Worm (Caenorhabditis elegans): Measurements from ENCODE around the gene tag-322.

- no peak for TF ChIP-seq mep-1 (tag; optimal IDR thresholded peaks at IDR 0.05)
- no peak for TF ChIP-seq lin-13 (tag; optimal IDR thresholded peaks at IDR 0.05)
- TF ChIP-seq nhr-2 (tag; optimal IDR thresholded peaks at IDR 0.05), result no peak
Measured at ce11 chrIV:7803250-7803649, 17.9 kb upstream of the tag-322 start, which contains the start of gene C33H5.16.

Data from whole organism, mixed stage, embryonic.